Fruit fly (Drosophila melanogaster) whole organism, embryonic: Measurements from ENCODE around the gene Top3alpha.

ENCODE experiments used
- Awh ChIP-seq: fragments of 200-800 bp; sonication (Bioruptor generic); IDR thresholded peaks from 2 replicates; pipeline ENCODE4, ENCODE4 v1.3.6; 2022; ENCODE audit warnings: missing biosample characterization, missing genetic modification characterization
- CG10147 ChIP-seq: fragments of 200-800 bp; sonication (Bioruptor generic); optimal IDR thresholded peaks from 2 replicates; lab custom pipeline; 2019; ENCODE audit warnings: missing biosample characterization, mild to moderate bottlenecking, missing genetic modification characterization, moderate library complexity
- CG11504 ChIP-seq: fragments of 200-800 bp; sonication (Bioruptor generic); optimal IDR thresholded peaks from 3 replicates; lab custom pipeline; 2019; ENCODE audit warnings: missing biosample characterization, mild to moderate bottlenecking, missing genetic modification characterization, moderate library complexity
- CG11560 ChIP-seq: fragments of 200-800 bp; sonication (Bioruptor generic); IDR thresholded peaks from 3 replicates; pipeline ENCODE4 v1.3.6; 2022; ENCODE audit warnings: missing biosample characterization, missing genetic modification characterization
- CG11723 ChIP-seq: fragments of 200-800 bp; sonication (Bioruptor generic); optimal IDR thresholded peaks from 2 replicates; lab custom pipeline; 2017; ENCODE audit warnings: missing biosample characterization, mild to moderate bottlenecking, missing genetic modification characterization
- CG12744 ChIP-seq: fragments of 200-800 bp; sonication (Bioruptor generic); optimal IDR thresholded peaks from 2 replicates; lab custom pipeline; 2016; ENCODE audit warnings: missing biosample characterization, missing genetic modification characterization
- CG13123 ChIP-seq: fragments of 200-800 bp; sonication (Bioruptor generic); optimal IDR thresholded peaks from 2 replicates; lab custom pipeline; 2016; ENCODE audit warnings: missing biosample characterization, missing genetic modification characterization
- CG15601 ChIP-seq: fragments of 200-800 bp; sonication (Bioruptor generic); optimal IDR thresholded peaks from 3 replicates; lab custom pipeline; 2019; ENCODE audit warnings: missing biosample characterization, mild to moderate bottlenecking, missing genetic modification characterization, moderate library complexity
- CG1603 ChIP-seq: fragments of 200-800 bp; sonication (Bioruptor generic); optimal IDR thresholded peaks from 2 replicates; lab custom pipeline; 2019; ENCODE audit warnings: missing biosample characterization, mild to moderate bottlenecking, missing genetic modification characterization, moderate library complexity
- CG18262 ChIP-seq: fragments of 200-800 bp; optimal IDR thresholded peaks from 3 replicates; lab custom pipeline; 2019; ENCODE audit warnings: missing biosample characterization, mild to moderate bottlenecking, missing genetic modification characterization, moderate library complexity
- CG31224 ChIP-seq: fragments of 200-800 bp; sonication (Bioruptor generic); IDR thresholded peaks from 2 replicates; pipeline ENCODE4 v1.3.6; 2022; ENCODE audit warnings: missing biosample characterization, missing genetic modification characterization
- CG4424 ChIP-seq: fragments of 200-800 bp; sonication (Bioruptor generic); optimal IDR thresholded peaks from 3 replicates; lab custom pipeline; 2016; ENCODE audit warnings: missing biosample characterization, missing genetic modification characterization
- CG6791 ChIP-seq: fragments of 200-800 bp; sonication (Bioruptor generic); IDR thresholded peaks from 3 replicates; pipeline ENCODE4 v1.3.6; 2022; ENCODE audit warnings: missing biosample characterization, missing genetic modification characterization; ENCODE audit not compliant: partially characterized antibody
- CG6854 ChIP-seq: fragments of 200-800 bp; sonication (Bioruptor generic); optimal IDR thresholded peaks from 3 replicates; lab custom pipeline; 2017; ENCODE audit warnings: missing biosample characterization, mild to moderate bottlenecking, missing genetic modification characterization
- CG7271 ChIP-seq: fragments of 200-800 bp; sonication (Bioruptor generic); optimal IDR thresholded peaks from 2 replicates; lab custom pipeline; 2018; ENCODE audit warnings: missing biosample characterization, mild to moderate bottlenecking, missing genetic modification characterization, moderate library complexity
- CG7556 ChIP-seq: fragments of 200-800 bp; sonication (Bioruptor generic); optimal IDR thresholded peaks from 2 replicates; lab custom pipeline; 2017; ENCODE audit warnings: missing biosample characterization, mild to moderate bottlenecking, missing genetic modification characterization
- Drgx ChIP-seq: fragments of 200-800 bp; sonication (Bioruptor generic); IDR thresholded peaks from 2 replicates; pipeline ENCODE4 v1.3.6; 2022; ENCODE audit warnings: missing biosample characterization, missing genetic modification characterization
- E2f1 ChIP-seq: fragments of 200-800 bp; sonication (Bioruptor generic); IDR thresholded peaks from 2 replicates; pipeline ENCODE4 v1.3.6; 2022; ENCODE audit warnings: missing biosample characterization, missing genetic modification characterization
- Jarid2 ChIP-seq: fragments of 200-800 bp; sonication (Bioruptor generic); optimal IDR thresholded peaks from 3 replicates; lab custom pipeline; 2017; ENCODE audit warnings: mild to moderate bottlenecking, missing biosample characterization, missing genetic modification reagents, missing genetic modification characterization
- Mad ChIP-seq: fragments of 200-800 bp; sonication (Bioruptor generic); optimal IDR thresholded peaks from 2 replicates; lab custom pipeline; 2016; ENCODE audit warnings: missing biosample characterization, missing genetic modification characterization
- Nf-YA ChIP-seq: fragments of 200-800 bp; sonication (Bioruptor generic); IDR thresholded peaks from 2 replicates; pipeline ENCODE4 v1.3.6; 2022; ENCODE audit warnings: missing biosample characterization, missing genetic modification characterization
- Pdp1 ChIP-seq, 2 experiments: fragments of 200-800 bp; sonication (Bioruptor generic); optimal IDR thresholded peaks; 3 replicates each; lab custom pipeline; 2016; ENCODE audit warnings: missing biosample characterization in 2 of 2, missing genetic modification characterization in 2 of 2, mild to moderate bottlenecking in 1 of 2, moderate library complexity in 1 of 2
- Six4 ChIP-seq: fragments of 200-800 bp; sonication (Bioruptor generic); optimal IDR thresholded peaks from 2 replicates; lab custom pipeline; 2016; ENCODE audit warnings: missing biosample characterization, missing genetic modification characterization
- Sox102F ChIP-seq: fragments of 200-800 bp; sonication (Bioruptor generic); optimal IDR thresholded peaks from 2 replicates; lab custom pipeline; 2018; ENCODE audit warnings: missing biosample characterization, mild to moderate bottlenecking, missing genetic modification characterization, moderate library complexity
- Stat92E ChIP-seq, 3 experiments: fragments of >200 bp in 2 of 3; fragments of 200-800 bp in 1 of 3; sonication (Bioruptor generic) in 1 of 3; optimal IDR thresholded peaks; 2 replicates each; lab custom pipeline; 2017 to 2019; ENCODE audit warnings: missing biosample characterization in 3 of 3, missing genetic modification characterization in 3 of 3, mild to moderate bottlenecking in 1 of 3, moderate library complexity in 1 of 3
- Trl ChIP-seq, 3 experiments: fragments of >200 bp in 2 of 3; fragments of 200-800 bp in 1 of 3; sonication (Bioruptor generic) in 1 of 3; optimal IDR thresholded peaks; 2 replicates in 1 of 3; 3 replicates in 2 of 3; lab custom pipeline; 2016 to 2017; ENCODE audit warnings: missing biosample characterization in 1 of 3, missing genetic modification characterization in 1 of 3
- ac ChIP-seq: fragments of 200-800 bp; sonication (Bioruptor generic); optimal IDR thresholded peaks from 3 replicates; lab custom pipeline; 2017; ENCODE audit warnings: missing biosample characterization, mild to moderate bottlenecking, missing genetic modification characterization
- ase ChIP-seq: fragments of 200-800 bp; sonication (Bioruptor generic); IDR thresholded peaks from 3 replicates; pipeline ENCODE4 v1.3.6; 2022; ENCODE audit warnings: missing biosample characterization, missing genetic modification characterization
- bab2 ChIP-seq: fragments of 200-800 bp; sonication (Bioruptor generic); optimal IDR thresholded peaks from 2 replicates; lab custom pipeline; 2016; ENCODE audit warnings: missing biosample characterization, missing genetic modification characterization
- chinmo ChIP-seq: fragments of 200-800 bp; sonication (Bioruptor generic); IDR thresholded peaks from 4 replicates; pipeline ENCODE4 v1.3.6; 2022; ENCODE audit warnings: missing biosample characterization, missing genetic modification characterization; ENCODE audit not compliant: partially characterized antibody
- crp ChIP-seq, 2 experiments: fragments of 200-800 bp; sonication (Bioruptor generic); optimal IDR thresholded peaks; 2 replicates in 1 of 2; 3 replicates in 1 of 2; lab custom pipeline; 2017; ENCODE audit warnings: missing biosample characterization in 2 of 2, missing genetic modification characterization in 2 of 2, mild to moderate bottlenecking in 1 of 2, moderate library complexity in 1 of 2
- cwo ChIP-seq: fragments of 200-800 bp; sonication (Bioruptor generic); optimal IDR thresholded peaks from 3 replicates; lab custom pipeline; 2017; ENCODE audit warnings: missing biosample characterization, missing genetic modification characterization, mild to moderate bottlenecking, moderate library complexity, missing genetic modification reagents
- dan ChIP-seq: fragments of 200-800 bp; sonication (Bioruptor generic); IDR thresholded peaks from 2 replicates; pipeline ENCODE4 v1.3.6; 2022; ENCODE audit warnings: missing biosample characterization, missing genetic modification characterization
- dpn ChIP-seq, 2 experiments: fragments of 200-800 bp; sonication (Bioruptor generic); optimal IDR thresholded peaks; 3 replicates each; lab custom pipeline; 2016; ENCODE audit warnings: missing biosample characterization in 2 of 2, missing genetic modification characterization in 2 of 2
- en ChIP-seq: fragments of 200-800 bp; sonication (Bioruptor generic); optimal IDR thresholded peaks from 2 replicates; lab custom pipeline; 2016; ENCODE audit warnings: missing biosample characterization, missing genetic modification characterization
- esg ChIP-seq: fragments of 200-800 bp; sonication (Bioruptor generic); conservative IDR thresholded peaks from 2 replicates; pipeline ENCODE4 v1.3.6; 2022; ENCODE audit warnings: missing biosample characterization, missing genetic modification characterization
- fd3F ChIP-seq: fragments of 200-800 bp; sonication (Bioruptor generic); optimal IDR thresholded peaks from 2 replicates; lab custom pipeline; 2018; ENCODE audit warnings: missing biosample characterization, mild to moderate bottlenecking, missing genetic modification characterization, moderate library complexity
- ken ChIP-seq: fragments of 200-800 bp; sonication (Bioruptor generic); IDR thresholded peaks from 3 replicates; pipeline ENCODE4 v1.3.6; 2022; ENCODE audit warnings: missing biosample characterization, missing genetic modification characterization
- mam ChIP-seq: fragments of 200-800 bp; sonication (Bioruptor generic); optimal IDR thresholded peaks from 3 replicates; lab custom pipeline; 2016; ENCODE audit warnings: missing biosample characterization, missing genetic modification characterization
- pzg ChIP-seq: fragments of 200-800 bp; sonication (Bioruptor generic); optimal IDR thresholded peaks from 3 replicates; lab custom pipeline; 2018; ENCODE audit warnings: missing biosample characterization, mild to moderate bottlenecking, missing genetic modification characterization, moderate library complexity
- rib ChIP-seq: fragments of 200-800 bp; sonication (Bioruptor generic); IDR thresholded peaks from 2 replicates; pipeline ENCODE4 v1.3.6; 2022; ENCODE audit warnings: missing biosample characterization, missing genetic modification characterization
- seq ChIP-seq: fragments of 200-800 bp; sonication (Bioruptor generic); IDR thresholded peaks from 2 replicates; pipeline ENCODE4 v1.3.6; 2022; ENCODE audit warnings: missing biosample characterization, missing genetic modification characterization
- ssp ChIP-seq: fragments of 200-800 bp; sonication (Bioruptor generic); IDR thresholded peaks from 2 replicates; pipeline ENCODE4 v1.3.6; 2022; ENCODE audit warnings: missing biosample characterization, missing genetic modification characterization
- stc ChIP-seq: fragments of 200-800 bp; sonication (Bioruptor generic); IDR thresholded peaks from 2 replicates; pipeline ENCODE4 v1.3.6; 2022; ENCODE audit warnings: missing biosample characterization, missing genetic modification characterization
- tap ChIP-seq: fragments of 200-800 bp; optimal IDR thresholded peaks from 3 replicates; lab custom pipeline; 2019; ENCODE audit warnings: missing biosample characterization, mild to moderate bottlenecking, missing genetic modification characterization, moderate library complexity
- unc-4 ChIP-seq: fragments of 200-800 bp; sonication (Bioruptor generic); IDR thresholded peaks from 2 replicates; pipeline ENCODE4 v1.3.6; 2022; ENCODE audit warnings: missing biosample characterization, missing genetic modification characterization; ENCODE audit not compliant: partially characterized antibody
- wek ChIP-seq: fragments of 200-800 bp; sonication (Bioruptor generic); optimal IDR thresholded peaks from 3 replicates; lab custom pipeline; 2018; ENCODE audit warnings: missing biosample characterization, mild to moderate bottlenecking, missing genetic modification characterization, moderate library complexity
- zfh2 ChIP-seq: fragments of 200-800 bp; sonication (Bioruptor generic); optimal IDR thresholded peaks from 2 replicates; lab custom pipeline; 2016; ENCODE audit warnings: missing biosample characterization, missing genetic modification characterization

Top3alpha gene

DNA sequence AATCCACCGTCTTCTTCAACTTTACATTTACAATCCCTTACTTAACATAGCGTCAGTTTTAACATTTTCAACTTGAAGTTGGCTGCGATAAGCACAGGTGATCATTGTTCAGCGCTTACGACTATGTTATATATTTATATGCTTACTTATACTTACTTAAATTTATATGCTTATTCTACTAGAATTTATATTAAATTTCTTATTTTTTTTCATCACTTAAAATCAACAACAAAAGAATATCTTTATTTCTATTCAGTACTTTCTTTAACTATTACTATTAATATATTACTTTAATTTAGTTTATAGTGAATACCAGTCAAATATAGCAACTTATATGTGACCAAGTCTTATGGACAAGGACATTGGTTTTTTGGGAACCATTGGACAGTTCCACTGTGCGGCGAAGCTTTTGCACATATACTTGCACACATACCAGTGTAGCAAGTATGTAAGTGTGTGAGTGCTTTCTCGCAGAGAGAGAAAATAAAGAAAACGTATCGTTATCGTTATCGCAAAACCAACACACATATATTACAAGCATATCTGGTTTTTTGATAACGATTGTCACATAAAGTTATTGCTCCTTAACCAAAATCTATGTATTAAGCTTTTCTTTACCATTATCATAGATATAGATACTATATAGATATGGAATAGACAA, 19.3 kb downstream of the Top3alpha start, which contains the start of gene Hasp (continued):
- no peak for TF ChIP-seq Drgx (GFP tag; lab: Robert Waterston, UW)
- peak in 1 of 2 experiments; percentile 62 for TF ChIP-seq dpn (GFP tag; optimal IDR thresholded peaks at IDR 0.05; lab: Kevin White, UChicago)
- TF ChIP-seq Awh (GFP tag; lab: Robert Waterston, UW), result no peak
- TF ChIP-seq Trl (optimal IDR thresholded peaks at IDR 0.05; lab: Kevin White, UChicago), result peak; percentile 11 to 19
- no peak for TF ChIP-seq Trl (GFP tag; optimal IDR thresholded peaks at IDR 0.05; lab: Kevin White, UChicago)
- TF ChIP-seq CG7556 (GFP tag; lab: Kevin White, UChicago), result peak; percentile 28
- TF ChIP-seq ssp (GFP tag; lab: Robert Waterston, UW), result 0 out of 2 replicates have a peak, but pooled peaks have one; percentile 23
- peak; percentile 77 for TF ChIP-seq Six4
- TF ChIP-seq tap (tag; lab: Kevin White, UChicago), result no peak
- peak; percentile 29 for TF ChIP-seq cwo
- no peak for TF ChIP-seq ac (GFP tag; lab: Kevin White, UChicago)
- TF ChIP-seq wek (GFP tag; lab: Kevin White, UChicago), result no peak
- peak; percentile 51; the same call in 1 of the 2 replicates for TF ChIP-seq stc
- TF ChIP-seq esg, result peak; percentile 56
- no peak for TF ChIP-seq fd3F (GFP tag; lab: Kevin White, UChicago)
- peak; percentile 64 for TF ChIP-seq CG11504 (tag; lab: Kevin White, UChicago)
- TF ChIP-seq CG13123, result no peak
- TF ChIP-seq chinmo, result peak; percentile 72; the same call in 1 of the 4 replicates
- peak; percentile 37 for TF ChIP-seq CG1603 (tag; lab: Kevin White, UChicago)
- TF ChIP-seq CG31224, result peak; percentile 50; the same call in 1 of the 2 replicates
- TF ChIP-seq en (GFP tag; lab: Kevin White, UChicago), result no peak
- peak; percentile 83 for TF ChIP-seq CG6791 (GFP tag; lab: Robert Waterston, UW)
- TF ChIP-seq mam, result no peak
- TF ChIP-seq Nf-YA (GFP tag; lab: Robert Waterston, UW), result no peak
- peak; percentile 65 for TF ChIP-seq CG18262 (tag; lab: Kevin White, UChicago)
- TF ChIP-seq pzg (GFP tag; lab: Kevin White, UChicago), result peak; percentile 16
- no peak for TF ChIP-seq Mad (GFP tag; lab: Kevin White, UChicago)
- no peak for TF ChIP-seq dan
- TF ChIP-seq rib (GFP tag; lab: Robert Waterston, UW), result no peak
- TF ChIP-seq Sox102F (GFP tag; lab: Kevin White, UChicago), result no peak
- no peak for TF ChIP-seq zfh2 (GFP tag; lab: Kevin White, UChicago)
- peak; percentile 17 for TF ChIP-seq CG15601 (tag; lab: Kevin White, UChicago)
- peak; percentile 21; the same call in 1 of the 3 replicates for TF ChIP-seq ken
- TF ChIP-seq crp (GFP tag; optimal IDR thresholded peaks at IDR 0.05; lab: Kevin White, UChicago), result no peak
- TF ChIP-seq CG12744 (GFP tag; lab: Kevin White, UChicago), result no peak
- TF ChIP-seq ase (GFP tag; lab: Robert Waterston, UW), result peak; percentile 40; the same call in 1 of the 3 replicates
- TF ChIP-seq Stat92E (GFP tag; optimal IDR thresholded peaks at IDR 0.05; lab: Kevin White, UChicago), result no peak
- 0 out of 2 replicates have a peak, but pooled peaks have one; percentile 6 for TF ChIP-seq seq (GFP tag; lab: Robert Waterston, UW)
- peak; percentile 52 for TF ChIP-seq CG10147
- peak; percentile 46 for TF ChIP-seq CG6854
- TF ChIP-seq CG11560 (tag; lab: Robert Waterston, UW), result no peak
- TF ChIP-seq CG11723, result peak; percentile 13
- no peak for TF ChIP-seq bab2 (GFP tag; lab: Kevin White, UChicago)
- peak; percentile 46 for TF ChIP-seq CG4424 (GFP tag; lab: Kevin White, UChicago)
- TF ChIP-seq E2f1, result no peak
- TF ChIP-seq unc-4 (GFP tag; lab: Robert Waterston, UW), result peak; percentile 61
- TF ChIP-seq Pdp1 (GFP tag; optimal IDR thresholded peaks at IDR 0.05; lab: Kevin White, UChicago), result peak in 1 of 2 experiments; percentile 45
- TF ChIP-seq Jarid2 (GFP tag; lab: Kevin White, UChicago), result no peak
- peak; percentile 35 for TF ChIP-seq CG7271 (tag; lab: Kevin White, UChicago)
